Worm (Caenorhabditis elegans) whole organism, L2 larva: Measurements from ENCODE around the gene str-96.

Experiments
- F13H6.1 ChIP-seq: sonication (generic microtip); optimal IDR thresholded peaks from 2 replicates; lab custom pipeline; 2016; ENCODE audit warnings: missing genetic modification characterization, missing compliant biosample characterization
- ama-1 ChIP-seq: fragments of 150-350 bp; optimal IDR thresholded peaks from 2 replicates; lab custom pipeline; 2018; ENCODE audit warnings: inconsistent platforms
- elt-1 ChIP-seq: fragments of 150-350 bp; optimal IDR thresholded peaks from 2 replicates; lab custom pipeline; 2014; ENCODE audit warnings: missing biosample characterization, missing genetic modification characterization
- fos-1 ChIP-seq: fragments of 150-350 bp; optimal IDR thresholded peaks from 2 replicates; lab custom pipeline; 2014; ENCODE audit warnings: missing biosample characterization, missing genetic modification characterization
- lin-13 ChIP-seq: fragments of 150-350 bp; optimal IDR thresholded peaks from 2 replicates; lab custom pipeline; 2014; ENCODE audit warnings: missing biosample characterization, missing genetic modification reagents, missing genetic modification characterization
- nhr-12 ChIP-seq: fragments of 150-350 bp; optimal IDR thresholded peaks from 2 replicates; lab custom pipeline; 2014; ENCODE audit warnings: missing biosample characterization, missing genetic modification characterization
- nhr-237 ChIP-seq: fragments of 150-350 bp; optimal IDR thresholded peaks from 2 replicates; lab custom pipeline; 2014; ENCODE audit warnings: missing biosample characterization, missing genetic modification characterization
- nhr-25 ChIP-seq: fragments of 150-350 bp; sonication (generic microtip); optimal IDR thresholded peaks from 3 replicates; lab custom pipeline; 2014; ENCODE audit warnings: missing biosample characterization, missing genetic modification characterization
- nhr-6 ChIP-seq: fragments of 150-350 bp; optimal IDR thresholded peaks from 2 replicates; lab custom pipeline; 2014; ENCODE audit warnings: missing biosample characterization, missing genetic modification characterization
- peb-1 ChIP-seq: fragments of 150-350 bp; optimal IDR thresholded peaks from 2 replicates; lab custom pipeline; 2014; ENCODE audit warnings: missing biosample characterization, missing genetic modification characterization
- skn-1 ChIP-seq: sonication (generic microtip); optimal IDR thresholded peaks from 2 replicates; lab custom pipeline; 2017; ENCODE audit warnings: missing biosample characterization, missing genetic modification characterization
- unc-62 ChIP-seq: fragments of 150-350 bp; optimal IDR thresholded peaks from 2 replicates; lab custom pipeline; 2014; ENCODE audit warnings: missing biosample characterization, missing genetic modification reagents, missing genetic modification characterization

DNA sequence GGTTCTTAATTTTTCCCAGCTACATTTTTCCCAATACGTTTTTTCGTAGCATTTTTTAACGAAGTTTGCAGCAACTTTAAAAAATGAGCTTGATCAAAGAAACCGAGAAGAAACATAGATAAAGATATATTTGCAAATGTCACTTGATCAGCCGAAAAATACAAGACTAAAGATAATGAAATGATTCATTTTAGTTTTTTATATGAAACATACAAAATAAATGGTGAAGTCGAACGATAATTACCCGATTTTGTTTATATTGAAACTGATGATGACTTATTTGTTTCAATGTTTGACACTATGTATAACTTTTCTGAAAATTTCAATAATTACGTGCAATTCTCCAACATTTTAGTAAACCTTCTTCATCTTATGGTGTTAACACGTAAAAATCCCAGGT, 25.5 kb downstream of the str-96 start, which contains the start of gene srw-22:
- TF ChIP-seq nhr-237 (tag; lab: Kevin White, UChicago), result no peak
- TF ChIP-seq skn-1, result no peak
- no peak for TF ChIP-seq fos-1 (tag; lab: Kevin White, UChicago)
- no peak for TF ChIP-seq unc-62 (GFP tag; lab: Kevin White, UChicago)
- no peak for TF ChIP-seq nhr-25 (tag; lab: Kevin White, UChicago)
- TF ChIP-seq nhr-12 (tag; lab: Kevin White, UChicago), result no peak
- TF ChIP-seq lin-13 (GFP tag; lab: Kevin White, UChicago), result no peak
- no peak for TF ChIP-seq elt-1 (tag; lab: Kevin White, UChicago)
- TF ChIP-seq F13H6.1 (tag; lab: Kevin White, UChicago), result no peak
- TF ChIP-seq peb-1 (tag; lab: Kevin White, UChicago), result no peak
- no peak for TF ChIP-seq nhr-6 (tag; lab: Kevin White, UChicago)
- no peak for TF ChIP-seq ama-1
